Worm (Caenorhabditis elegans) whole organism, late embryonic: ENCODE results near the gene sre-1.
A peak's percentile ranks its signal among the peaks of the same experiment; 100 is the strongest.

Experiments
- C08G9.2 ChIP-seq: sonication (generic microtip); optimal IDR thresholded peaks from 2 replicates; lab custom pipeline; 2016; ENCODE audit warnings: mild to moderate bottlenecking, missing genetic modification characterization, moderate library complexity, missing compliant biosample characterization
- C38D4.7 ChIP-seq: fragments of 200-800 bp; sonication (Bioruptor generic); optimal IDR thresholded peaks from 2 replicates; lab custom pipeline; 2018; ENCODE audit warnings: mild to moderate bottlenecking, missing genetic modification characterization, moderate library complexity, missing compliant biosample characterization
- K02D7.2 ChIP-seq: sonication (generic microtip); optimal IDR thresholded peaks from 2 replicates; lab custom pipeline; 2017; ENCODE audit warnings: mild to moderate bottlenecking, missing genetic modification characterization, missing compliant biosample characterization
- Y22D7AL.16 ChIP-seq: sonication (generic microtip); optimal IDR thresholded peaks from 2 replicates; lab custom pipeline; 2016; ENCODE audit warnings: missing genetic modification characterization, missing compliant biosample characterization
- ahr-1 ChIP-seq: sonication (generic microtip); optimal IDR thresholded peaks from 2 replicates; lab custom pipeline; 2016; ENCODE audit warnings: missing genetic modification characterization, missing compliant biosample characterization
- ama-1 ChIP-seq: fragments of 150-350 bp; optimal IDR thresholded peaks from 2 replicates; lab custom pipeline; 2014
- ceh-18 ChIP-seq: sonication (generic microtip); optimal IDR thresholded peaks from 2 replicates; lab custom pipeline; 2016; ENCODE audit warnings: missing genetic modification characterization, missing compliant biosample characterization
- ceh-19 ChIP-seq: fragments of 200-800 bp; sonication (Bioruptor generic); optimal IDR thresholded peaks from 2 replicates; lab custom pipeline; 2018; ENCODE audit warnings: mild to moderate bottlenecking, missing genetic modification characterization, missing compliant biosample characterization
- ceh-24 ChIP-seq: sonication (generic microtip); optimal IDR thresholded peaks from 2 replicates; lab custom pipeline; 2016; ENCODE audit warnings: mild to moderate bottlenecking, missing genetic modification characterization, missing compliant biosample characterization
- ceh-30 ChIP-seq: fragments of 150-350 bp; optimal IDR thresholded peaks from 2 replicates; lab custom pipeline; 2014; ENCODE audit warnings: missing biosample characterization, missing genetic modification characterization
- ceh-31 ChIP-seq: sonication (generic microtip); optimal IDR thresholded peaks from 2 replicates; lab custom pipeline; 2016; ENCODE audit warnings: missing genetic modification characterization, missing compliant biosample characterization
- ceh-34 ChIP-seq: sonication (generic microtip); optimal IDR thresholded peaks from 2 replicates; lab custom pipeline; 2016; ENCODE audit warnings: mild to moderate bottlenecking, missing genetic modification characterization, missing compliant biosample characterization
- ceh-45 ChIP-seq: fragments of 200-800 bp; sonication (Bioruptor generic); IDR thresholded peaks from 2 replicates; pipeline ENCODE4 v1.3.6; 2022; ENCODE audit warnings: missing genetic modification reagents, missing genetic modification characterization, missing compliant biosample characterization
- ceh-48 ChIP-seq: sonication (generic microtip); optimal IDR thresholded peaks from 2 replicates; lab custom pipeline; 2016; ENCODE audit warnings: missing genetic modification characterization, inconsistent platforms, missing compliant biosample characterization
- ceh-9 ChIP-seq: sonication (generic microtip); optimal IDR thresholded peaks from 2 replicates; lab custom pipeline; 2016; ENCODE audit warnings: mild to moderate bottlenecking, missing genetic modification characterization, inconsistent platforms, missing compliant biosample characterization
- che-1 ChIP-seq: sonication (generic microtip); optimal IDR thresholded peaks from 2 replicates; lab custom pipeline; 2016; ENCODE audit warnings: mild to moderate bottlenecking, missing genetic modification characterization, missing compliant biosample characterization
- dmd-4 ChIP-seq: sonication (generic microtip); optimal IDR thresholded peaks from 2 replicates; lab custom pipeline; 2016; ENCODE audit warnings: borderline replicate concordance, missing genetic modification characterization, missing compliant biosample characterization
- elt-2 ChIP-seq: sonication (generic microtip); optimal IDR thresholded peaks from 2 replicates; lab custom pipeline; 2016; ENCODE audit warnings: missing genetic modification reagents, missing genetic modification characterization, missing compliant biosample characterization
- fkh-10 ChIP-seq: fragments of 150-350 bp; optimal IDR thresholded peaks from 2 replicates; lab custom pipeline; 2014; ENCODE audit warnings: missing biosample characterization, missing genetic modification reagents, missing genetic modification characterization
- fkh-6 ChIP-seq: sonication (generic microtip); optimal IDR thresholded peaks from 2 replicates; lab custom pipeline; 2016; ENCODE audit warnings: missing genetic modification characterization, missing compliant biosample characterization
- hlh-30 ChIP-seq: sonication (generic microtip); optimal IDR thresholded peaks from 2 replicates; lab custom pipeline; 2017; ENCODE audit warnings: antibody characterized with exemption, missing genetic modification characterization, missing compliant biosample characterization; ENCODE audit not compliant: insufficient read depth
- hlh-8 ChIP-seq: sonication (generic microtip); optimal IDR thresholded peaks from 2 replicates; lab custom pipeline; 2016; ENCODE audit warnings: missing genotype, missing genetic modification characterization, missing compliant biosample characterization
- lim-6 ChIP-seq: sonication (generic microtip); optimal IDR thresholded peaks from 2 replicates; lab custom pipeline; 2016; ENCODE audit warnings: missing genetic modification characterization, missing compliant biosample characterization
- nhr-232 ChIP-seq: sonication (generic microtip); optimal IDR thresholded peaks from 2 replicates; lab custom pipeline; 2016; ENCODE audit warnings: missing genetic modification characterization, missing compliant biosample characterization
- npax-4 ChIP-seq: sonication (generic microtip); optimal IDR thresholded peaks from 2 replicates; lab custom pipeline; 2016; ENCODE audit warnings: missing genetic modification characterization, missing compliant biosample characterization
- odd-2 ChIP-seq: sonication (generic microtip); optimal IDR thresholded peaks from 2 replicates; lab custom pipeline; 2017; ENCODE audit warnings: antibody characterized with exemption, mild to moderate bottlenecking, missing genetic modification characterization, missing compliant biosample characterization
- pat-9 ChIP-seq: fragments of 200-800 bp; sonication (Bioruptor generic); optimal IDR thresholded peaks from 2 replicates; lab custom pipeline; 2018; ENCODE audit warnings: mild to moderate bottlenecking, missing genetic modification characterization, moderate library complexity, missing compliant biosample characterization
- pax-1 ChIP-seq: fragments of 150-350 bp; optimal IDR thresholded peaks from 2 replicates; lab custom pipeline; 2014; ENCODE audit warnings: missing biosample characterization, missing genetic modification characterization
- pha-4 ChIP-seq: fragments of 150-350 bp; optimal IDR thresholded peaks from 2 replicates; lab custom pipeline; 2018; ENCODE audit warnings: missing biosample characterization, missing genetic modification reagents, missing genetic modification characterization
- pqm-1 ChIP-seq: sonication (generic microtip); optimal IDR thresholded peaks from 2 replicates; lab custom pipeline; 2016; ENCODE audit warnings: missing genetic modification characterization, missing compliant biosample characterization
- pros-1 ChIP-seq: fragments of 150-350 bp; optimal IDR thresholded peaks from 2 replicates; lab custom pipeline; 2014; ENCODE audit warnings: missing biosample characterization, missing genetic modification reagents, missing genetic modification characterization
- ref-2 ChIP-seq: sonication (generic microtip); optimal IDR thresholded peaks from 2 replicates; lab custom pipeline; 2016; ENCODE audit warnings: missing genetic modification characterization, missing compliant biosample characterization
- sdc-2 ChIP-seq: sonication (generic microtip); optimal IDR thresholded peaks from 2 replicates; lab custom pipeline; 2016; ENCODE audit warnings: missing genotype, missing genetic modification characterization, missing compliant biosample characterization
- sox-4 ChIP-seq: sonication (generic microtip); optimal IDR thresholded peaks from 2 replicates; lab custom pipeline; 2017; ENCODE audit warnings: mild to moderate bottlenecking, missing genetic modification characterization, inconsistent platforms, missing compliant biosample characterization
- tbx-7 ChIP-seq: sonication (generic microtip); optimal IDR thresholded peaks from 2 replicates; lab custom pipeline; 2016; ENCODE audit warnings: missing genotype, missing genetic modification characterization, missing compliant biosample characterization
- ttx-3 ChIP-seq: sonication (generic microtip); optimal IDR thresholded peaks from 2 replicates; lab custom pipeline; 2016; ENCODE audit warnings: missing genetic modification reagents, missing genetic modification characterization, missing compliant biosample characterization
- unc-3 ChIP-seq, 2 experiments: fragments of 200-800 bp in 1 of 2; sonication (Bioruptor generic) in 1 of 2; sonication (generic microtip) in 1 of 2; conservative IDR thresholded peaks in 1 of 2; optimal IDR thresholded peaks in 1 of 2; 2 replicates each; pipeline versions ENCODE4 v1.3.6 to Lab custom; 2016 to 2022; ENCODE audit warnings: missing compliant biosample characterization in 2 of 2, missing genetic modification characterization in 2 of 2, missing genetic modification reagents in 1 of 2
- unc-42 ChIP-seq: sonication (generic microtip); optimal IDR thresholded peaks from 2 replicates; lab custom pipeline; 2016; ENCODE audit warnings: missing genotype, missing genetic modification characterization, missing compliant biosample characterization
- unc-55 ChIP-seq: sonication (generic microtip); optimal IDR thresholded peaks from 2 replicates; lab custom pipeline; 2017; ENCODE audit warnings: missing biosample characterization, missing genetic modification reagents, missing genetic modification characterization
- zip-5 ChIP-seq: sonication (generic microtip); optimal IDR thresholded peaks from 2 replicates; lab custom pipeline; 2016; ENCODE audit warnings: missing genetic modification characterization, missing compliant biosample characterization
- ztf-16 ChIP-seq: sonication (generic microtip); optimal IDR thresholded peaks from 2 replicates; lab custom pipeline; 2017; ENCODE audit warnings: missing genetic modification characterization, missing compliant biosample characterization

sre-1 gene

DNA sequence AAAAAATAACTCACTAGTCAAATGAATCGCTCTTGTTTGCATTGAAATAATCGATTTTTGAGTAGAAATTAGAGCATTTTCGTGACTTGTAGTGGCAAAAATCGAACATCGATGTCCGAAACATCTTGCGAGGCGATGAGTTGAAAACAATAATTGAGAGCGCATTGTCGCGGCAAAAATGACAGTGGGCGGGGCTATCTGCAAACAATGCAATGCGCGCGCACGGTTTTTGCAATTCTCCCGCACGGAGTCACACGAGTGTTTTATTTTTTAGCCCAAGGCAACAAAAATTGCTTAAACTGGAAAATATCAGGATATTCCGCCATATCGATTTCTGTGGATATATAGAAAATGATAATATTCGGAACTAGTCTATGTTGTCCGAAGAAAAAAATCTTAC lies 964 bp upstream of the sre-1 start, which contains the start of gene B0495.9 (continued):
- TF ChIP-seq ceh-31 (tag; lab: Kevin White, UChicago) (peak; percentile 91), elt-2 (tag; lab: Kevin White, UChicago) (peak; percentile 96), Y22D7AL.16 (peak; percentile 83), fkh-6 (tag; lab: Kevin White, UChicago) (peak; percentile 89), fkh-10 (peak; percentile 16), ttx-3 (tag; lab: Kevin White, UChicago) (peak; percentile 90), npax-4 (peak; percentile 84), sdc-2 (tag; lab: Kevin White, UChicago) (peak; percentile 81), K02D7.2 (tag; lab: Kevin White, UChicago) (peak; percentile 81), pha-4 (no peak), ceh-30 (tag; lab: Kevin White, UChicago) (no peak), ref-2 (peak; percentile 96), ceh-24 (tag; lab: Kevin White, UChicago) (peak; percentile 68), hlh-8 (tag; lab: Kevin White, UChicago) (peak; percentile 91), unc-42 (tag; lab: Kevin White, UChicago) (peak; percentile 64), ceh-34 (tag; lab: Kevin White, UChicago) (peak; percentile 94), lim-6 (tag; lab: Kevin White, UChicago) (peak; percentile 61), nhr-232 (tag; lab: Kevin White, UChicago) (peak; percentile 84), ceh-9 (peak; percentile 23), pat-9 (tag; lab: Kevin White, UChicago) (peak; percentile 90), ztf-16 (tag; lab: Kevin White, UChicago) (peak; percentile 93), odd-2 (peak; percentile 85)

DNA sequence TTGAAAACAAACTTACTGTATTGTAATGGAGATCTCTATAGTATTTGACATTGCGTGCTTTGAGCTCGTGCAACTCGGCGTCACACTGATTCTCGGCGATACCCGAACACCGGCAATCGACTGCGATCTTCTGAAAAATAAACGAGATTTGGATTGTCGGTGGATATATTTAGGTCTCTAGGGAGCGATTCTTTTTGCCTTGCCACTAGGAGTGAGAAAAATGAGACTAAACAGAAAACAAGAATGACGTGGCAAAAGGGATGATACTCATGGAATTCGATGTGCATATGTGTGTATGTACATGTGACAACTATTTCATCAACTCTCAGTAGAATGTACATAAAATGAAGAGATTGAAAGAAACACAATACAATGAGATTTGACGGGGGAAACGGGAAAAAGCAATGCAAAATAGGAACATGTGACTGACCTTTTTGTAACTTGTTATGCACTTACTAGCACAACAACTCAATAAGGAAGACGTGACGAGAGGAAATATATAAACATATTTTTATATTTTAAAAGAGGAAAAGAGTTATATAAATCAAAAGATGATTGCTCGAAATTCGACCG lies 5.2 kb downstream of the sre-1 start:
- TF ChIP-seq unc-42 (tag; lab: Kevin White, UChicago) (peak; percentile 81), ceh-48 (no peak)

DNA sequence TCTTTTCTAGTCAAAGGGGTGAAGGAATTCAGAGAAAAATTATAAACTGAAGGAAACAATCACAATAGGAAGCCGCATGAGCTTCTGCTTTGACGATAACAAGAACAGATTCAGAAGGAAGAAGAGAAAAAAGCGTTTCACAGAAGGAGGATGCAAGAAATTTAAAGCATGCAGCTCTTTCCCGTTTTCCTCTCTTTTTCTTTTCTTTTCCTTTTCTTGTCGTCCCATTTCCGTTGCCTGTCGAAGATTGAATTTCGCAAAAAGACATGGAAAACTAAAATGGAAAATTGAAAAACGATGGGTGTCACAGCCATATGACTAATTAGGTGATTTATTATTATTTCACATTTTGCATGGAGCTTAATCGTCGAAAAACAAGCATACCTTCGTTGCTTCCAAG lies 6.6 kb downstream of the sre-1 start:
- TF ChIP-seq unc-42 (tag; lab: Kevin White, UChicago) = peak; percentile 81
- no peak for TF ChIP-seq ceh-18

DNA sequence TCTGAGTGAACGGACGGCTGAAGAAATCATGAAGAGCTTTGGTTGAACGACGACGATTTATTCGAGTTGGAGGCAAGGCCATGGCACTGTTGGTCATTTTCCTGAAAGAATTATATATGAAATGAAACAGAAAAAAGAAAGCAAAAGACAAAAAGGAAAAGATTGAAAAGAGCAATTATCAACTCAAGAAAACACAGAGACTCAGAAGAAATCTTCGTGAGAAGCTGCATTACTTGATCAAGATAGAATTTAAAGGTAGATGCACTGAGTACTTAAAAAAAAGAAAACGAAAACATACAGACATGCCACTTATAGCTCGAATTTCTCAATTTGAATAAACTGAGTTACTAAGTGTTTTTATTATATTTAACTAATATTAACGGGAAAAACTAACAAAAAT lies 9.0 kb downstream of the sre-1 start, which contains the start of gene cpna-5:
Gene cpna-5 (minus strand): TSS at position 101 of the 400 bp plus-strand sequence.
- TF ChIP-seq ceh-45 (GFP tag; lab: Robert Waterston, UW) (no peak), sox-4 (tag; lab: Kevin White, UChicago) (no peak), ahr-1 (tag; lab: Kevin White, UChicago) (no peak), C38D4.7 (GFP tag; lab: Kevin White, UChicago) (no peak), dmd-4 (tag; lab: Kevin White, UChicago) (no peak), tbx-7 (no peak), sdc-2 (tag; lab: Kevin White, UChicago) (no peak), ama-1 (lab: Kevin White, UChicago) (no peak), ceh-19 (GFP tag; lab: Kevin White, UChicago) (no peak), unc-3 (GFP tag; conservative IDR thresholded peaks at IDR 0.05; lab: Robert Waterston, UW) (no peak), unc-3 (tag; optimal IDR thresholded peaks at IDR 0.05; lab: Kevin White, UChicago) (no peak), pax-1 (tag; lab: Kevin White, UChicago) (no peak), ceh-48 (no peak), pqm-1 (no peak), lim-6 (tag; lab: Kevin White, UChicago) (no peak)

DNA sequence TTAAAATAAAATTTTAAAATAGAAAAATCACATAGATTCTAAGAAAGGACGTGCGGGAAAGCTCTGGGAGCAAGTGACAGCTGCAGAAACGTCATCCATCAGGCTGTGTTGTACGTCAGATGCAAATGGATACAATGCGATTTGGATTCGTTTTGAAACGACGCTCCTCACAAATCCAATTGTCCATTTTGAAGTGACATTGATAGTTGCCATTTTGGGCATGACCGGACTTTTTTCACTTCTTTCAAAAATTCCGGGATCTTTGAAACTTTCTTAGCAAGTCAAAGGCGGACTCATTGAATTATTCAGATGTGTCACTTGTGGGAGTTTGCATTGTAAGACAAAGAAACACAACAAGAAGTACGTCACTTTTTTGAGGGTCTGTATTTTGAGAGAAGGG lies 9.5 kb downstream of the sre-1 start:
- TF ChIP-seq pax-1 (tag; lab: Kevin White, UChicago) = no peak
- no peak for TF ChIP-seq ceh-45 (GFP tag; lab: Robert Waterston, UW)
- TF ChIP-seq C08G9.2 (tag; lab: Kevin White, UChicago) = no peak
- no peak for TF ChIP-seq elt-2 (tag; lab: Kevin White, UChicago)
- TF ChIP-seq unc-42 (tag; lab: Kevin White, UChicago) = peak; percentile 73
- TF ChIP-seq che-1 (tag; lab: Kevin White, UChicago) = no peak
- no peak for TF ChIP-seq zip-5 (tag; lab: Kevin White, UChicago)
- peak; percentile 18 for TF ChIP-seq unc-55 (GFP tag; lab: Kevin White, UChicago)
- no peak for TF ChIP-seq unc-3 (GFP tag; conservative IDR thresholded peaks at IDR 0.05; lab: Robert Waterston, UW)
- TF ChIP-seq unc-3 (tag; optimal IDR thresholded peaks at IDR 0.05; lab: Kevin White, UChicago) = no peak
- no peak for TF ChIP-seq pros-1
- no peak for TF ChIP-seq hlh-30 (tag; lab: Kevin White, UChicago)
- no peak for TF ChIP-seq K02D7.2 (tag; lab: Kevin White, UChicago)
- no peak for TF ChIP-seq hlh-8 (tag; lab: Kevin White, UChicago)
